Worm (Caenorhabditis elegans): ENCODE measurements around the gene Y59H11AR.3.

ce11 chrIV:8620102-8620733, 25.0 kb upstream of the Y59H11AR.3 start, which contains the start of gene lin-49:
- no peak for TF ChIP-seq flt-1 (GFP tag; IDR thresholded peaks at IDR 0.05)
- peak; percentile 43 for TF ChIP-seq cog-1 (tag; optimal IDR thresholded peaks at IDR 0.05)
- no peak for TF ChIP-seq tab-1 (GFP tag; IDR thresholded peaks at IDR 0.05)
- TF ChIP-seq ztf-29 (GFP tag; IDR thresholded peaks at IDR 0.05), result no peak
- no peak for TF ChIP-seq klf-2 (GFP tag; conservative IDR thresholded peaks at IDR 0.05)
- TF ChIP-seq ref-1 (GFP tag; conservative IDR thresholded peaks at IDR 0.05), result no peak
- no peak for TF ChIP-seq ztf-23 (GFP tag; IDR thresholded peaks at IDR 0.05)

Measured in whole organism, midembryonic.